Worm (Caenorhabditis elegans) whole organism, L3 larva: ENCODE results near the gene F36H5.8.

Source experiments
- R02D3.7 ChIP-seq: fragments of 150-350 bp; optimal IDR thresholded peaks from 2 replicates; lab custom pipeline; 2014; ENCODE audit warnings: missing biosample characterization, missing genetic modification characterization
- aly-2 ChIP-seq: fragments of 150-350 bp; optimal IDR thresholded peaks from 2 replicates; lab custom pipeline; 2014; ENCODE audit warnings: missing biosample characterization, missing genetic modification characterization
- ama-1 ChIP-seq: fragments of 150-350 bp; optimal IDR thresholded peaks from 2 replicates; lab custom pipeline; 2018
- ceh-16 ChIP-seq: sonication (generic microtip); optimal IDR thresholded peaks from 2 replicates; lab custom pipeline; 2017; ENCODE audit warnings: missing biosample characterization, missing genetic modification characterization
- ceh-82 ChIP-seq: fragments of 150-350 bp; optimal IDR thresholded peaks from 2 replicates; lab custom pipeline; 2014; ENCODE audit warnings: missing biosample characterization, missing genetic modification characterization
- egl-5 ChIP-seq: fragments of 150-350 bp; optimal IDR thresholded peaks from 2 replicates; lab custom pipeline; 2017; ENCODE audit warnings: missing biosample characterization, missing genetic modification reagents, missing genetic modification characterization, inconsistent platforms
- elt-3 ChIP-seq, 3 experiments: fragments of 150-350 bp in 1 of 3; sonication (generic microtip) in 2 of 3; optimal IDR thresholded peaks; 2 replicates in 2 of 3; 4 replicates in 1 of 3; lab custom pipeline; 2014 to 2017; ENCODE audit warnings: missing biosample characterization in 3 of 3, missing genetic modification characterization in 3 of 3
- lin-15B ChIP-seq: fragments of 150-350 bp; optimal IDR thresholded peaks from 2 replicates; lab custom pipeline; 2014; ENCODE audit warnings: missing biosample characterization, missing genetic modification characterization
- nhr-12 ChIP-seq: fragments of 150-350 bp; optimal IDR thresholded peaks from 2 replicates; lab custom pipeline; 2014; ENCODE audit warnings: missing biosample characterization, missing genetic modification characterization
- nhr-23 ChIP-seq: fragments of 150-350 bp; optimal IDR thresholded peaks from 2 replicates; lab custom pipeline; 2014; ENCODE audit warnings: missing biosample characterization, missing genetic modification reagents, missing genetic modification characterization
- skn-1 ChIP-seq: fragments of 150-350 bp; optimal IDR thresholded peaks from 2 replicates; lab custom pipeline; 2014; ENCODE audit warnings: missing biosample characterization, missing genetic modification characterization
- ztf-4 ChIP-seq: fragments of 150-350 bp; optimal IDR thresholded peaks from 2 replicates; lab custom pipeline; 2014; ENCODE audit warnings: missing biosample characterization, missing genetic modification characterization

- TF ChIP-seq nhr-12 (no peak), ceh-16 (no peak), R02D3.7 (no peak), ama-1 (lab: Kevin White, UChicago) (no peak), aly-2 (tag; lab: Kevin White, UChicago) (no peak), ceh-82 (no peak), ztf-4 (tag; lab: Kevin White, UChicago) (no peak), elt-3 (tag; optimal IDR thresholded peaks at IDR 0.05; lab: Kevin White, UChicago) (no peak), nhr-23 (no peak), skn-1 (no peak), lin-15B (tag; lab: Kevin White, UChicago) (no peak), egl-5 (tag; lab: Kevin White, UChicago) (no peak)
Measured at ce11 chrII:1731932-1732331, 18.6 kb downstream of the F36H5.8 start, which contains the start of gene ceh-82.
